Worm (Caenorhabditis elegans) whole organism, L1 larva: ENCODE results near the gene F48B9.1.

Experiments
- egl-27 ChIP-seq, 2 experiments: fragments of 150-350 bp in 1 of 2; sonication (generic microtip); optimal IDR thresholded peaks; 3 replicates each; lab custom pipeline; 2017 to 2018; ENCODE audit warnings: missing biosample characterization in 2 of 2, missing genetic modification characterization in 2 of 2, missing genetic modification reagents in 2 of 2
- elt-3 ChIP-seq, 6 experiments: fragments of 150-350 bp in 1 of 6; sonication (generic microtip); optimal IDR thresholded peaks; 2 replicates each; lab custom pipeline; 2017 to 2018; ENCODE audit warnings: missing biosample characterization in 6 of 6, missing genetic modification characterization in 6 of 6, inconsistent platforms in 1 of 6
- lin-39 ChIP-seq: fragments of 150-350 bp; optimal IDR thresholded peaks from 2 replicates; lab custom pipeline; 2014; ENCODE audit warnings: missing biosample characterization, missing genetic modification reagents, missing genetic modification characterization
- lsy-2 ChIP-seq, 2 experiments: fragments of 150-350 bp; optimal IDR thresholded peaks; 2 replicates each; lab custom pipeline; 2014; ENCODE audit warnings: missing biosample characterization in 2 of 2, missing genetic modification characterization in 2 of 2
- sox-4 ChIP-seq: sonication (generic microtip); optimal IDR thresholded peaks from 2 replicates; lab custom pipeline; 2016; ENCODE audit warnings: missing genetic modification characterization, missing compliant biosample characterization
- zag-1 ChIP-seq: fragments of 150-350 bp; optimal IDR thresholded peaks from 2 replicates; lab custom pipeline; 2014; ENCODE audit warnings: missing biosample characterization, missing genetic modification characterization
- ztf-4 ChIP-seq: fragments of 150-350 bp; optimal IDR thresholded peaks from 2 replicates; lab custom pipeline; 2014; ENCODE audit warnings: missing biosample characterization, missing genetic modification characterization

- TF ChIP-seq zag-1 (no peak), lin-39 (no peak), ztf-4 (tag; lab: Kevin White, UChicago) (no peak), elt-3 (tag; optimal IDR thresholded peaks at IDR 0.05; lab: Kevin White, UChicago) (no peak), lsy-2 (tag; optimal IDR thresholded peaks at IDR 0.05; lab: Kevin White, UChicago) (no peak), egl-27 (tag; optimal IDR thresholded peaks at IDR 0.05; lab: Kevin White, UChicago) (no peak), sox-4 (tag; lab: Kevin White, UChicago) (no peak)
These were observed 36.5 kb upstream of the F48B9.1 start for ce11 chrX:2144236-2144635.
